Worm (Caenorhabditis elegans) whole organism, L2 larva: Measurements from ENCODE around the gene luc-7L3.

Experiments
- C34F6.9 ChIP-seq: fragments of 150-350 bp; optimal IDR thresholded peaks from 2 replicates; lab custom pipeline; 2014; ENCODE audit warnings: missing biosample characterization, missing genetic modification characterization
- F13H6.1 ChIP-seq: sonication (generic microtip); optimal IDR thresholded peaks from 2 replicates; lab custom pipeline; 2016; ENCODE audit warnings: missing genetic modification characterization, missing compliant biosample characterization
- R02D3.7 ChIP-seq: fragments of 150-350 bp; optimal IDR thresholded peaks from 2 replicates; lab custom pipeline; 2014; ENCODE audit warnings: missing biosample characterization, missing genetic modification characterization
- Y55F3AM.14 ChIP-seq: fragments of 200-800 bp; sonication (Bioruptor generic); optimal IDR thresholded peaks from 2 replicates; lab custom pipeline; 2018; ENCODE audit warnings: mild to moderate bottlenecking, missing genetic modification characterization, missing compliant biosample characterization
- ZK546.5 ChIP-seq: sonication (generic microtip); optimal IDR thresholded peaks from 2 replicates; lab custom pipeline; 2017; ENCODE audit warnings: missing biosample characterization, missing genetic modification characterization
- alr-1 ChIP-seq: fragments of 150-350 bp; optimal IDR thresholded peaks from 2 replicates; lab custom pipeline; 2014; ENCODE audit warnings: missing biosample characterization, missing genetic modification characterization
- aly-2 ChIP-seq: fragments of 150-350 bp; optimal IDR thresholded peaks from 2 replicates; lab custom pipeline; 2014; ENCODE audit warnings: missing biosample characterization, missing genetic modification characterization
- ama-1 ChIP-seq: fragments of 150-350 bp; optimal IDR thresholded peaks from 2 replicates; lab custom pipeline; 2018; ENCODE audit warnings: inconsistent platforms
- blmp-1 ChIP-seq: sonication (generic microtip); optimal IDR thresholded peaks from 2 replicates; lab custom pipeline; 2017; ENCODE audit warnings: missing genetic modification characterization, mild to moderate bottlenecking, missing compliant biosample characterization, antibody characterized with exemption, moderate library complexity; ENCODE audit not compliant: insufficient read depth
- ceh-16 ChIP-seq: fragments of 150-350 bp; optimal IDR thresholded peaks from 2 replicates; lab custom pipeline; 2014; ENCODE audit warnings: missing biosample characterization, missing genetic modification characterization
- dmd-4 ChIP-seq: sonication (generic microtip); optimal IDR thresholded peaks from 2 replicates; lab custom pipeline; 2017; ENCODE audit warnings: missing biosample characterization, missing genetic modification characterization
- egl-27 ChIP-seq: sonication (generic microtip); optimal IDR thresholded peaks from 3 replicates; lab custom pipeline; 2017; ENCODE audit warnings: missing biosample characterization, missing genetic modification reagents, missing genetic modification characterization
- elt-3 ChIP-seq: sonication (generic microtip); optimal IDR thresholded peaks from 2 replicates; lab custom pipeline; 2017; ENCODE audit warnings: missing biosample characterization, missing genetic modification characterization
- fos-1 ChIP-seq: fragments of 150-350 bp; optimal IDR thresholded peaks from 2 replicates; lab custom pipeline; 2014; ENCODE audit warnings: missing biosample characterization, missing genetic modification characterization
- lin-39 ChIP-seq: fragments of 150-350 bp; optimal IDR thresholded peaks from 2 replicates; lab custom pipeline; 2014; ENCODE audit warnings: missing biosample characterization, missing genetic modification reagents, missing genetic modification characterization
- lsy-2 ChIP-seq, 2 experiments: fragments of 150-350 bp in 1 of 2; sonication (generic microtip) in 1 of 2; optimal IDR thresholded peaks; 2 replicates each; lab custom pipeline; 2014 to 2017; ENCODE audit warnings: missing biosample characterization in 2 of 2, missing genetic modification characterization in 2 of 2
- mbf-1 ChIP-seq: sonication (generic microtip); optimal IDR thresholded peaks from 2 replicates; lab custom pipeline; 2017; ENCODE audit warnings: missing biosample characterization, missing genetic modification characterization
- nhr-11 ChIP-seq: fragments of 150-350 bp; optimal IDR thresholded peaks from 2 replicates; lab custom pipeline; 2014; ENCODE audit warnings: missing biosample characterization, missing genetic modification characterization
- nhr-12 ChIP-seq: fragments of 150-350 bp; optimal IDR thresholded peaks from 2 replicates; lab custom pipeline; 2014; ENCODE audit warnings: missing biosample characterization, missing genetic modification characterization
- nhr-21 ChIP-seq: fragments of 150-350 bp; optimal IDR thresholded peaks from 2 replicates; lab custom pipeline; 2014; ENCODE audit warnings: missing biosample characterization, missing genetic modification characterization
- nhr-23 ChIP-seq: fragments of 150-350 bp; optimal IDR thresholded peaks from 2 replicates; lab custom pipeline; 2014; ENCODE audit warnings: missing biosample characterization, missing genetic modification reagents, missing genetic modification characterization
- nhr-237 ChIP-seq: fragments of 150-350 bp; optimal IDR thresholded peaks from 2 replicates; lab custom pipeline; 2014; ENCODE audit warnings: missing biosample characterization, missing genetic modification characterization
- nhr-6 ChIP-seq: fragments of 150-350 bp; optimal IDR thresholded peaks from 2 replicates; lab custom pipeline; 2014; ENCODE audit warnings: missing biosample characterization, missing genetic modification characterization
- nhr-77 ChIP-seq: fragments of 150-350 bp; optimal IDR thresholded peaks from 2 replicates; lab custom pipeline; 2014; ENCODE audit warnings: missing biosample characterization, missing genetic modification characterization
- peb-1 ChIP-seq: fragments of 150-350 bp; optimal IDR thresholded peaks from 2 replicates; lab custom pipeline; 2014; ENCODE audit warnings: missing biosample characterization, missing genetic modification characterization
- sem-4 ChIP-seq: fragments of 150-350 bp; optimal IDR thresholded peaks from 2 replicates; lab custom pipeline; 2014; ENCODE audit warnings: missing biosample characterization, missing genetic modification reagents, missing genetic modification characterization
- sma-3 ChIP-seq: sonication (generic microtip); optimal IDR thresholded peaks from 2 replicates; lab custom pipeline; 2016; ENCODE audit warnings: missing genetic modification reagents, missing genetic modification characterization, missing compliant biosample characterization
- sma-9 ChIP-seq, 2 experiments: fragments of 150-350 bp in 1 of 2; sonication (generic microtip) in 1 of 2; optimal IDR thresholded peaks; 2 replicates each; lab custom pipeline; 2014 to 2016; ENCODE audit warnings: missing genetic modification characterization in 2 of 2, mild to moderate bottlenecking in 1 of 2, missing biosample characterization in 1 of 2, missing compliant biosample characterization in 1 of 2, missing genetic modification reagents in 1 of 2, moderate library complexity in 1 of 2
- snpc-4 ChIP-seq: fragments of 150-350 bp; optimal IDR thresholded peaks from 2 replicates; lab custom pipeline; 2014; ENCODE audit warnings: missing biosample characterization, missing genetic modification characterization
- unc-39 ChIP-seq: fragments of 150-350 bp; optimal IDR thresholded peaks from 2 replicates; lab custom pipeline; 2014; ENCODE audit warnings: missing biosample characterization, missing genetic modification characterization
- unc-55 ChIP-seq: fragments of 150-350 bp; sonication (generic microtip); optimal IDR thresholded peaks from 3 replicates; lab custom pipeline; 2014; ENCODE audit warnings: missing biosample characterization, missing genetic modification reagents, missing genetic modification characterization
- unc-62 ChIP-seq: fragments of 150-350 bp; optimal IDR thresholded peaks from 2 replicates; lab custom pipeline; 2014; ENCODE audit warnings: missing biosample characterization, missing genetic modification reagents, missing genetic modification characterization
- zag-1 ChIP-seq: fragments of 150-350 bp; optimal IDR thresholded peaks from 2 replicates; lab custom pipeline; 2014; ENCODE audit warnings: missing biosample characterization, missing genetic modification characterization
- ztf-1 ChIP-seq: fragments of 200-800 bp; sonication (Bioruptor generic); conservative IDR thresholded peaks from 2 replicates; pipeline ENCODE4 v1.3.6; 2022; ENCODE audit warnings: missing genetic modification characterization, missing compliant biosample characterization
- ztf-11 ChIP-seq: sonication (generic microtip); optimal IDR thresholded peaks from 2 replicates; lab custom pipeline; 2017; ENCODE audit warnings: missing biosample characterization, missing genetic modification characterization

The luc-7L3 gene

ce11 chrII:146933-147332 lies 49.1 kb upstream of the luc-7L3 start, which contains the start of gene T25D3.4:
Gene T25D3.4 (plus strand): TSS chrII:147233.
- peak; percentile 14 for TF ChIP-seq unc-55 (GFP tag; lab: Kevin White, UChicago)
- TF ChIP-seq C34F6.9 (tag; lab: Kevin White, UChicago) = no peak

ce11 chrII:135166-135565 lies 37.3 kb upstream of the luc-7L3 start, which contains the start of gene K10B4.1:
Gene K10B4.1 (plus strand): TSS chrII:135466.
- TF ChIP-seq F13H6.1 (no peak), sma-3 (GFP tag; lab: Kevin White, UChicago) (no peak), egl-27 (tag; lab: Kevin White, UChicago) (no peak), nhr-21 (tag; lab: Kevin White, UChicago) (no peak), lin-39 (no peak), unc-62 (GFP tag; lab: Kevin White, UChicago) (no peak), aly-2 (tag; lab: Kevin White, UChicago) (no peak), unc-39 (tag; lab: Kevin White, UChicago) (no peak), dmd-4 (tag; lab: Kevin White, UChicago) (no peak), sma-9 (GFP tag; optimal IDR thresholded peaks at IDR 0.05; lab: Kevin White, UChicago) (no peak), sma-9 (tag; optimal IDR thresholded peaks at IDR 0.05; lab: Kevin White, UChicago) (no peak), nhr-23 (tag; lab: Kevin White, UChicago) (no peak), C34F6.9 (tag; lab: Kevin White, UChicago) (no peak)

- TF ChIP-seq ztf-11 (tag; lab: Kevin White, UChicago) (no peak), Y55F3AM.14 (GFP tag; lab: Kevin White, UChicago) (no peak), peb-1 (tag; lab: Kevin White, UChicago) (no peak), lsy-2 (tag; optimal IDR thresholded peaks at IDR 0.05; lab: Kevin White, UChicago) (no peak), alr-1 (no peak), mbf-1 (no peak), R02D3.7 (tag; lab: Kevin White, UChicago) (no peak), zag-1 (tag; lab: Kevin White, UChicago) (no peak), nhr-237 (tag; lab: Kevin White, UChicago) (no peak), ceh-16 (tag; lab: Kevin White, UChicago) (no peak), egl-27 (tag; lab: Kevin White, UChicago) (no peak), ztf-1 (GFP tag; lab: Robert Waterston, UW) (no peak), sma-9 (GFP tag; optimal IDR thresholded peaks at IDR 0.05; lab: Kevin White, UChicago) (no peak), sma-9 (tag; optimal IDR thresholded peaks at IDR 0.05; lab: Kevin White, UChicago) (no peak), unc-39 (tag; lab: Kevin White, UChicago) (no peak), nhr-77 (tag; lab: Kevin White, UChicago) (no peak), sem-4 (tag; lab: Kevin White, UChicago) (no peak), snpc-4 (tag; lab: Kevin White, UChicago) (no peak), ama-1 (lab: Kevin White, UChicago) (no peak), elt-3 (tag; lab: Kevin White, UChicago) (no peak)
Observed at ce11 chrII:133548-134275, 35.9 kb upstream of the luc-7L3 start, which contains the start of gene cwn-1. Gene cwn-1 (minus strand): TSS chrII:133598.

- TF ChIP-seq unc-55 (GFP tag; lab: Kevin White, UChicago) (peak; percentile 50), nhr-12 (tag; lab: Kevin White, UChicago) (no peak)
Observed at ce11 chrII:129770-130169, 31.9 kb upstream of the luc-7L3 start.

- TF ChIP-seq ZK546.5 (no peak), Y55F3AM.14 (GFP tag; lab: Kevin White, UChicago) (no peak), nhr-21 (tag; lab: Kevin White, UChicago) (no peak), unc-39 (tag; lab: Kevin White, UChicago) (no peak), nhr-12 (tag; lab: Kevin White, UChicago) (no peak), nhr-11 (tag; lab: Kevin White, UChicago) (no peak), snpc-4 (tag; lab: Kevin White, UChicago) (no peak), alr-1 (no peak), ceh-16 (tag; lab: Kevin White, UChicago) (no peak), blmp-1 (tag; lab: Kevin White, UChicago) (no peak), lin-39 (no peak), fos-1 (tag; lab: Kevin White, UChicago) (no peak), sma-3 (GFP tag; lab: Kevin White, UChicago) (no peak), unc-55 (GFP tag; lab: Kevin White, UChicago) (no peak), nhr-6 (tag; lab: Kevin White, UChicago) (no peak), sma-9 (GFP tag; optimal IDR thresholded peaks at IDR 0.05; lab: Kevin White, UChicago) (no peak), sma-9 (tag; optimal IDR thresholded peaks at IDR 0.05; lab: Kevin White, UChicago) (no peak), ztf-11 (tag; lab: Kevin White, UChicago) (no peak), egl-27 (tag; lab: Kevin White, UChicago) (no peak), ztf-1 (GFP tag; lab: Robert Waterston, UW) (no peak)
Observed at ce11 chrII:128929-129328, 31.1 kb upstream of the luc-7L3 start, which contains the start of gene srd-3. Gene srd-3 (minus strand): TSS chrII:129029.
